Fruit fly (Drosophila melanogaster) whole organism, embryonic: ENCODE data around the gene CG33325.

ENCODE experiments used
- CG10543 ChIP-seq: fragments of 200-800 bp; sonication (Bioruptor generic); optimal IDR thresholded peaks from 3 replicates; lab custom pipeline; 2017; ENCODE audit warnings: missing biosample characterization, mild to moderate bottlenecking, missing genetic modification characterization, moderate library complexity
- CG11456 ChIP-seq: fragments of 200-800 bp; sonication (Bioruptor generic); IDR thresholded peaks from 3 replicates; pipeline ENCODE4 v1.3.6; 2022; ENCODE audit warnings: missing biosample characterization, missing genetic modification characterization
- CG11695 ChIP-seq: fragments of 200-800 bp; sonication (Bioruptor generic); IDR thresholded peaks from 3 replicates; pipeline ENCODE4 v1.3.6; 2022; ENCODE audit warnings: missing biosample characterization, missing genetic modification characterization
- CG11696 ChIP-seq: fragments of 200-800 bp; sonication (Bioruptor generic); IDR thresholded peaks from 2 replicates; pipeline ENCODE4 v1.3.6; 2022; ENCODE audit warnings: missing biosample characterization, missing genetic modification characterization
- CG12104 ChIP-seq: fragments of 200-800 bp; sonication (Bioruptor generic); optimal IDR thresholded peaks from 3 replicates; lab custom pipeline; 2016; ENCODE audit warnings: missing biosample characterization, missing genetic modification characterization
- CG12219 ChIP-seq: fragments of 200-800 bp; sonication (Bioruptor generic); optimal IDR thresholded peaks from 3 replicates; lab custom pipeline; 2018; ENCODE audit warnings: missing biosample characterization, mild to moderate bottlenecking, missing genetic modification characterization
- CG13123 ChIP-seq: fragments of 200-800 bp; sonication (Bioruptor generic); optimal IDR thresholded peaks from 2 replicates; lab custom pipeline; 2016; ENCODE audit warnings: missing biosample characterization, missing genetic modification characterization
- CG13624 ChIP-seq: fragments of 200-800 bp; sonication (Bioruptor generic); optimal IDR thresholded peaks from 2 replicates; lab custom pipeline; 2016; ENCODE audit warnings: missing biosample characterization, missing genetic modification characterization
- CG15269 ChIP-seq: fragments of 200-800 bp; sonication (Bioruptor generic); optimal IDR thresholded peaks from 2 replicates; lab custom pipeline; 2018; ENCODE audit warnings: missing biosample characterization, mild to moderate bottlenecking, missing genetic modification characterization, moderate library complexity
- CG15514 ChIP-seq: fragments of 200-800 bp; sonication (Bioruptor generic); optimal IDR thresholded peaks from 3 replicates; lab custom pipeline; 2017; ENCODE audit warnings: missing biosample characterization, missing genetic modification characterization, mild to moderate bottlenecking, moderate library complexity, missing genetic modification reagents
- CG1832 ChIP-seq: fragments of 200-800 bp; sonication (Bioruptor generic); optimal IDR thresholded peaks from 2 replicates; lab custom pipeline; 2017; ENCODE audit warnings: missing biosample characterization, mild to moderate bottlenecking, missing genetic modification characterization, inconsistent platforms
- CG2129 ChIP-seq: fragments of 200-800 bp; sonication (Bioruptor generic); IDR thresholded peaks from 2 replicates; pipeline ENCODE4 v1.3.6; 2022; ENCODE audit warnings: missing biosample characterization, missing genetic modification characterization; ENCODE audit not compliant: partially characterized antibody
- CG31441 ChIP-seq: fragments of 200-800 bp; sonication (Bioruptor generic); IDR thresholded peaks from 2 replicates; pipeline ENCODE4 v1.3.6; 2022; ENCODE audit warnings: missing biosample characterization, missing genetic modification characterization
- CG3163 ChIP-seq: fragments of 200-800 bp; sonication (Bioruptor generic); optimal IDR thresholded peaks from 3 replicates; lab custom pipeline; 2016; ENCODE audit warnings: missing biosample characterization, missing genetic modification characterization
- CG3407 ChIP-seq: fragments of 200-800 bp; sonication (Bioruptor generic); optimal IDR thresholded peaks from 2 replicates; lab custom pipeline; 2018; ENCODE audit warnings: missing biosample characterization, mild to moderate bottlenecking, missing genetic modification characterization
- CG3847 ChIP-seq: fragments of 200-800 bp; sonication (Bioruptor generic); IDR thresholded peaks from 2 replicates; pipeline ENCODE4 v1.3.6; 2022; ENCODE audit warnings: missing biosample characterization, missing genetic modification characterization
- CG4282 ChIP-seq: fragments of 200-800 bp; sonication (Bioruptor generic); optimal IDR thresholded peaks from 2 replicates; lab custom pipeline; 2016; ENCODE audit warnings: missing biosample characterization, missing genetic modification characterization
- CG4617 ChIP-seq: fragments of 200-800 bp; sonication (Bioruptor generic); optimal IDR thresholded peaks from 3 replicates; lab custom pipeline; 2016; ENCODE audit warnings: missing biosample characterization, missing genetic modification characterization, borderline replicate concordance
- CG4730 ChIP-seq: fragments of 200-800 bp; sonication (Bioruptor generic); IDR thresholded peaks from 2 replicates; pipeline ENCODE4 v1.3.6; 2022; ENCODE audit warnings: missing biosample characterization, missing genetic modification characterization
- Dfd ChIP-seq, 2 experiments: fragments of >200 bp; optimal IDR thresholded peaks; 2 replicates each; lab custom pipeline; 2017; ENCODE audit warnings: missing biosample characterization in 2 of 2, missing genetic modification characterization in 2 of 2
- Dip3 ChIP-seq: fragments of 200-800 bp; sonication (Bioruptor generic); optimal IDR thresholded peaks from 3 replicates; lab custom pipeline; 2016; ENCODE audit warnings: missing biosample characterization, missing genetic modification characterization
- Fer3 ChIP-seq: fragments of 200-800 bp; sonication (Bioruptor generic); optimal IDR thresholded peaks from 2 replicates; lab custom pipeline; 2018; ENCODE audit warnings: missing biosample characterization, mild to moderate bottlenecking, missing genetic modification characterization, moderate library complexity
- HHEX ChIP-seq: fragments of 200-800 bp; sonication (Bioruptor generic); optimal IDR thresholded peaks from 3 replicates; lab custom pipeline; 2017; ENCODE audit warnings: missing biosample characterization, mild to moderate bottlenecking, missing genetic modification characterization, missing genetic modification reagents
- HLH3B ChIP-seq: fragments of 200-800 bp; sonication (Bioruptor generic); IDR thresholded peaks from 2 replicates; pipeline ENCODE4 v1.3.6; 2022; ENCODE audit warnings: missing biosample characterization, missing genetic modification characterization
- Hsf ChIP-seq: fragments of 200-800 bp; sonication (Bioruptor generic); optimal IDR thresholded peaks from 3 replicates; lab custom pipeline; 2016; ENCODE audit warnings: missing biosample characterization, missing genetic modification characterization
- Mad ChIP-seq: fragments of 200-800 bp; sonication (Bioruptor generic); optimal IDR thresholded peaks from 2 replicates; lab custom pipeline; 2016; ENCODE audit warnings: missing biosample characterization, missing genetic modification characterization
- NC2β ChIP-seq: fragments of 200-800 bp; sonication (Bioruptor generic); optimal IDR thresholded peaks from 2 replicates; lab custom pipeline; 2016; ENCODE audit warnings: missing biosample characterization, missing genetic modification characterization
- Optix ChIP-seq: fragments of 200-800 bp; sonication (Bioruptor generic); IDR thresholded peaks from 3 replicates; pipeline ENCODE4 v1.3.6; 2022; ENCODE audit warnings: missing biosample characterization, missing genetic modification characterization
- PHDP ChIP-seq: fragments of 200-800 bp; sonication (Bioruptor generic); optimal IDR thresholded peaks from 3 replicates; lab custom pipeline; 2018; ENCODE audit warnings: missing biosample characterization, mild to moderate bottlenecking, missing genetic modification characterization, moderate library complexity
- Rfx ChIP-seq: fragments of 200-800 bp; sonication (Bioruptor generic); IDR thresholded peaks from 2 replicates; pipeline ENCODE4 v1.3.6; 2022; ENCODE audit warnings: missing biosample characterization, missing genetic modification characterization
- Sox100B ChIP-seq: fragments of 200-800 bp; sonication (Bioruptor generic); optimal IDR thresholded peaks from 3 replicates; lab custom pipeline; 2018; ENCODE audit warnings: missing biosample characterization, mild to moderate bottlenecking, missing genetic modification characterization
- Stat92E ChIP-seq, 3 experiments: fragments of >200 bp in 2 of 3; fragments of 200-800 bp in 1 of 3; sonication (Bioruptor generic) in 1 of 3; optimal IDR thresholded peaks; 2 replicates each; lab custom pipeline; 2017 to 2019; ENCODE audit warnings: missing biosample characterization in 3 of 3, missing genetic modification characterization in 3 of 3, mild to moderate bottlenecking in 1 of 3, moderate library complexity in 1 of 3
- Trl ChIP-seq, 3 experiments: fragments of >200 bp in 2 of 3; fragments of 200-800 bp in 1 of 3; sonication (Bioruptor generic) in 1 of 3; optimal IDR thresholded peaks; 2 replicates in 1 of 3; 3 replicates in 2 of 3; lab custom pipeline; 2016 to 2017; ENCODE audit warnings: missing biosample characterization in 1 of 3, missing genetic modification characterization in 1 of 3
- bowl ChIP-seq: fragments of 200-800 bp; sonication (Bioruptor generic); IDR thresholded peaks from 2 replicates; pipeline ENCODE4 v1.3.6; 2022; ENCODE audit warnings: missing biosample characterization, missing genetic modification characterization
- dmrt99B ChIP-seq: fragments of 200-800 bp; sonication (Bioruptor generic); optimal IDR thresholded peaks from 2 replicates; lab custom pipeline; 2018; ENCODE audit warnings: missing biosample characterization, mild to moderate bottlenecking, missing genetic modification characterization, moderate library complexity
- fd64A ChIP-seq: fragments of 200-800 bp; sonication (Bioruptor generic); optimal IDR thresholded peaks from 3 replicates; lab custom pipeline; 2018; ENCODE audit warnings: missing biosample characterization, mild to moderate bottlenecking, missing genetic modification characterization
- gem ChIP-seq: fragments of 200-800 bp; sonication (Bioruptor generic); optimal IDR thresholded peaks from 2 replicates; lab custom pipeline; 2019; ENCODE audit warnings: missing biosample characterization, mild to moderate bottlenecking, missing genetic modification characterization, moderate library complexity
- grn ChIP-seq: fragments of 200-800 bp; sonication (Bioruptor generic); optimal IDR thresholded peaks from 3 replicates; lab custom pipeline; 2017; ENCODE audit warnings: missing biosample characterization, missing genetic modification characterization
- gsb-n ChIP-seq: fragments of 200-800 bp; sonication (Bioruptor generic); optimal IDR thresholded peaks from 3 replicates; lab custom pipeline; 2018; ENCODE audit warnings: missing biosample characterization, mild to moderate bottlenecking, missing genetic modification characterization
- inv ChIP-seq: fragments of 200-800 bp; sonication (Bioruptor generic); IDR thresholded peaks from 2 replicates; pipeline ENCODE4 v1.3.6; 2022; ENCODE audit warnings: missing biosample characterization, missing genetic modification characterization; ENCODE audit not compliant: partially characterized antibody
- nerfin-2 ChIP-seq: fragments of 200-800 bp; sonication (Bioruptor generic); IDR thresholded peaks from 2 replicates; pipeline ENCODE4 v1.3.6; 2022; ENCODE audit warnings: missing biosample characterization, missing genetic modification characterization; ENCODE audit not compliant: partially characterized antibody
- otp ChIP-seq: fragments of 200-800 bp; sonication (Bioruptor generic); IDR thresholded peaks from 3 replicates; pipeline ENCODE4, ENCODE4 v1.3.6; 2022; ENCODE audit warnings: missing biosample characterization, missing genetic modification characterization
- pum ChIP-seq: fragments of 200-800 bp; sonication (Bioruptor generic); optimal IDR thresholded peaks from 2 replicates; lab custom pipeline; 2016; ENCODE audit warnings: missing biosample characterization, missing genetic modification characterization
- salm ChIP-seq: fragments of 200-800 bp; sonication (Bioruptor generic); optimal IDR thresholded peaks from 2 replicates; lab custom pipeline; 2018; ENCODE audit warnings: missing biosample characterization, mild to moderate bottlenecking, missing genetic modification characterization
- scrt ChIP-seq: fragments of 200-800 bp; sonication (Bioruptor generic); optimal IDR thresholded peaks from 2 replicates; lab custom pipeline; 2018; ENCODE audit warnings: missing biosample characterization, mild to moderate bottlenecking, missing genetic modification characterization, moderate library complexity
- sd ChIP-seq: fragments of 200-800 bp; sonication (Bioruptor generic); optimal IDR thresholded peaks from 3 replicates; lab custom pipeline; 2018; ENCODE audit warnings: missing biosample characterization, mild to moderate bottlenecking, missing genetic modification characterization, moderate library complexity
- seq ChIP-seq: fragments of 200-800 bp; sonication (Bioruptor generic); IDR thresholded peaks from 2 replicates; pipeline ENCODE4 v1.3.6; 2022; ENCODE audit warnings: missing biosample characterization, missing genetic modification characterization
- stc ChIP-seq: fragments of 200-800 bp; sonication (Bioruptor generic); IDR thresholded peaks from 2 replicates; pipeline ENCODE4 v1.3.6; 2022; ENCODE audit warnings: missing biosample characterization, missing genetic modification characterization
- tgo ChIP-seq: fragments of 200-800 bp; sonication (Bioruptor generic); IDR thresholded peaks from 3 replicates; pipeline ENCODE4 v1.3.6; 2022; ENCODE audit warnings: missing biosample characterization, missing genetic modification characterization
- zen2 ChIP-seq: fragments of 200-800 bp; sonication (Bioruptor generic); IDR thresholded peaks from 3 replicates; pipeline ENCODE4 v1.3.6; 2022; ENCODE audit warnings: missing biosample characterization, missing genetic modification characterization; ENCODE audit not compliant: partially characterized antibody

The CG33325 gene

DNA sequence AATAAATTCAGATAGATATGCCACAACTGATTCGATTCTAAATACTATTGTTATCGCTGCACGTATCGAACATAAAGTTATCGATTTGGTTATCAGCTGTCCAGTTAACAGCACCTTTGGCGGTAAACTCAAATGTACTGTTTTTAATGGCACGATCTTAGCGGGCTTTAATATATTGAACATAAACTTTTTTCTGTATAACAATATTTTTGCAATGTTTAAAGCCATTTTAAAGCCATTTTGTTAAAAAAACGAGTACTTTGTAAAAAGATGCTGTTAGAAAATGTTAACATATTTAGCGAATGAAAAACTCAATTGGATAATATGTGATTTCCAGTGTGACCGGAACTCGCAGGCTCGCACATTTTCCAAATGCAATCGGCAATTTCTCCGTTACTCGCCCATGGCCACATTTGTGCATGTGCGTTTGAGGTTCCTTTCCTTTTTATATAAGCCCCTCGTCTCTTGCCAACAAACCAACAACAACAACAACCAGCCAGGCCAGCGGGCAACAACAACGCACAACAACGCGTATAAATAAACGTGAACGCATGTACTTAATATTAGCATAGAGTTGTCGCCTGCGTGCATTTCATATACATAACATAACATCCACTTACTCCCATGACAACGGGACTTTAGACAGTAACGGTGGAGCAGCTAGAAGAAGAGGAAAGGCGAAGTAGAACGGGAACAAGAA is 36.2 kb upstream of the CG33325 start, which contains the start of gene TMEM216 (continued):
- TF ChIP-seq CG4617 (GFP tag; lab: Kevin White, UChicago), result peak; percentile 46
- no peak for TF ChIP-seq CG4282
- TF ChIP-seq HHEX (GFP tag; lab: Kevin White, UChicago), result no peak
- no peak for TF ChIP-seq CG13624
- no peak for TF ChIP-seq CG2129 (GFP tag; lab: Robert Waterston, UW)
- no peak for TF ChIP-seq CG11456 (GFP tag; lab: Robert Waterston, UW)
- TF ChIP-seq sd (tag; lab: Kevin White, UChicago), result no peak
- TF ChIP-seq Optix (GFP tag; lab: Robert Waterston, UW), result no peak
- no peak for TF ChIP-seq Rfx (GFP tag; lab: Robert Waterston, UW)
- no peak for TF ChIP-seq inv
- TF ChIP-seq fd64A (GFP tag; lab: Kevin White, UChicago), result no peak
- TF ChIP-seq zen2 (GFP tag; lab: Robert Waterston, UW), result no peak
- no peak for TF ChIP-seq Fer3
- no peak for TF ChIP-seq Trl (optimal IDR thresholded peaks at IDR 0.05; lab: Kevin White, UChicago)
- no peak for TF ChIP-seq Trl (GFP tag; optimal IDR thresholded peaks at IDR 0.05; lab: Kevin White, UChicago)
- TF ChIP-seq CG1832, result no peak
- TF ChIP-seq CG15269 (tag; lab: Kevin White, UChicago), result no peak
- no peak for TF ChIP-seq Dfd (GFP tag; optimal IDR thresholded peaks at IDR 0.05; lab: Kevin White, UChicago)
- no peak for TF ChIP-seq CG12104 (GFP tag; lab: Kevin White, UChicago)
- no peak for TF ChIP-seq CG11696 (GFP tag; lab: Robert Waterston, UW)
- TF ChIP-seq gem (tag; lab: Kevin White, UChicago), result no peak
- TF ChIP-seq pum (GFP tag; lab: Kevin White, UChicago), result no peak
- no peak for TF ChIP-seq CG3847
- no peak for TF ChIP-seq Dip3
- no peak for TF ChIP-seq gsb-n (tag; lab: Kevin White, UChicago)
- no peak for TF ChIP-seq grn (GFP tag; lab: Kevin White, UChicago)
- no peak for TF ChIP-seq PHDP (tag; lab: Kevin White, UChicago)
- no peak for TF ChIP-seq CG11695 (GFP tag; lab: Robert Waterston, UW)
- TF ChIP-seq CG12219 (GFP tag; lab: Kevin White, UChicago), result no peak
- TF ChIP-seq tgo (GFP tag; lab: Robert Waterston, UW), result no peak
- TF ChIP-seq CG4730 (GFP tag; lab: Robert Waterston, UW), result no peak
- TF ChIP-seq Hsf (GFP tag; lab: Kevin White, UChicago), result no peak
- TF ChIP-seq nerfin-2, result no peak
- TF ChIP-seq Sox100B (GFP tag; lab: Kevin White, UChicago), result no peak
- TF ChIP-seq CG10543, result peak; percentile 36
- no peak for TF ChIP-seq salm
- TF ChIP-seq CG13123 (GFP tag; lab: Kevin White, UChicago), result no peak
- peak in 1 of 3 experiments; percentile 33 for TF ChIP-seq Stat92E (GFP tag; optimal IDR thresholded peaks at IDR 0.05; lab: Kevin White, UChicago)
- TF ChIP-seq Mad (GFP tag; lab: Kevin White, UChicago), result peak; percentile 25
- TF ChIP-seq stc (GFP tag; lab: Robert Waterston, UW), result no peak
- TF ChIP-seq bowl (GFP tag; lab: Robert Waterston, UW), result no peak
- no peak for TF ChIP-seq CG3163 (GFP tag; lab: Kevin White, UChicago)
- no peak for TF ChIP-seq CG31441 (GFP tag; lab: Robert Waterston, UW)
- no peak for TF ChIP-seq scrt (GFP tag; lab: Kevin White, UChicago)
- no peak for TF ChIP-seq seq
- no peak for TF ChIP-seq dmrt99B (tag; lab: Kevin White, UChicago)
- TF ChIP-seq CG3407, result no peak
- TF ChIP-seq NC2β (GFP tag; lab: Kevin White, UChicago), result peak; percentile 8
- TF ChIP-seq HLH3B, result no peak
- no peak for TF ChIP-seq otp (GFP tag; lab: Robert Waterston, UW)
- peak; percentile 88 for TF ChIP-seq CG15514
